Worm (Caenorhabditis elegans) whole organism, mixed stage, embryonic: ENCODE data around the gene Y57G11A.4.

ENCODE experiments used
- bed-3 ChIP-seq: fragments of 200-800 bp; sonication (Bioruptor generic); optimal IDR thresholded peaks from 3 replicates; lab custom pipeline; 2018; ENCODE audit warnings: mild to moderate bottlenecking, missing genetic modification characterization, moderate library complexity, missing compliant biosample characterization
- blmp-1 ChIP-seq: fragments of 150-350 bp; optimal IDR thresholded peaks from 2 replicates; lab custom pipeline; 2014; ENCODE audit warnings: missing biosample characterization, missing genetic modification characterization
- ceh-39 ChIP-seq: fragments of 150-350 bp; optimal IDR thresholded peaks from 2 replicates; lab custom pipeline; 2014; ENCODE audit warnings: missing biosample characterization, missing genetic modification characterization
- ceh-43 ChIP-seq: fragments of 200-800 bp; sonication (Bioruptor generic); optimal IDR thresholded peaks from 2 replicates; lab custom pipeline; 2018; ENCODE audit warnings: mild to moderate bottlenecking, missing genetic modification characterization, moderate library complexity, missing compliant biosample characterization
- ceh-83 ChIP-seq: fragments of 200-800 bp; sonication (Bioruptor generic); optimal IDR thresholded peaks from 2 replicates; lab custom pipeline; 2018; ENCODE audit warnings: mild to moderate bottlenecking, missing genetic modification characterization, missing compliant biosample characterization
- ces-1 ChIP-seq: fragments of 150-350 bp; optimal IDR thresholded peaks from 2 replicates; lab custom pipeline; 2014; ENCODE audit warnings: missing biosample characterization, missing genetic modification reagents, missing genetic modification characterization
- cnd-1 ChIP-seq: fragments of 200-800 bp; sonication (Bioruptor generic); optimal IDR thresholded peaks from 2 replicates; lab custom pipeline; 2018; ENCODE audit warnings: mild to moderate bottlenecking, missing genetic modification characterization, missing compliant biosample characterization
- drap-1 ChIP-seq: fragments of 200-800 bp; sonication (Bioruptor generic); optimal IDR thresholded peaks from 3 replicates; lab custom pipeline; 2018; ENCODE audit warnings: mild to moderate bottlenecking, missing genetic modification characterization, missing compliant biosample characterization
- elt-1 ChIP-seq: sonication (generic microtip); optimal IDR thresholded peaks from 2 replicates; lab custom pipeline; 2017; ENCODE audit warnings: missing genetic modification characterization, mild to moderate bottlenecking, missing compliant biosample characterization, antibody characterized with exemption, moderate library complexity, borderline replicate concordance; ENCODE audit not compliant: insufficient read depth
- elt-3 ChIP-seq: fragments of 150-350 bp; optimal IDR thresholded peaks from 2 replicates; lab custom pipeline; 2014; ENCODE audit warnings: missing biosample characterization, missing genetic modification characterization
- flh-1 ChIP-seq: fragments of 200-800 bp; sonication (Bioruptor generic); optimal IDR thresholded peaks from 2 replicates; lab custom pipeline; 2018; ENCODE audit warnings: mild to moderate bottlenecking, missing genetic modification characterization, moderate library complexity, missing compliant biosample characterization
- ham-2 ChIP-seq: fragments of 200-800 bp; sonication (Bioruptor generic); optimal IDR thresholded peaks from 2 replicates; lab custom pipeline; 2018; ENCODE audit warnings: mild to moderate bottlenecking, missing genetic modification characterization, missing compliant biosample characterization
- hlh-1 ChIP-seq: fragments of 150-350 bp; optimal IDR thresholded peaks from 2 replicates; lab custom pipeline; 2014; ENCODE audit warnings: missing biosample characterization, missing genetic modification reagents, missing genetic modification characterization
- lin-32 ChIP-seq: fragments of 200-800 bp; sonication (Bioruptor generic); optimal IDR thresholded peaks from 2 replicates; lab custom pipeline; 2018; ENCODE audit warnings: mild to moderate bottlenecking, missing genetic modification characterization, missing compliant biosample characterization
- lsy-2 ChIP-seq: fragments of 150-350 bp; optimal IDR thresholded peaks from 2 replicates; lab custom pipeline; 2014; ENCODE audit warnings: missing biosample characterization, missing genetic modification characterization
- mab-5 ChIP-seq: fragments of 150-350 bp; optimal IDR thresholded peaks from 2 replicates; lab custom pipeline; 2014; ENCODE audit warnings: missing biosample characterization, missing genetic modification characterization
- mep-1 ChIP-seq: fragments of 150-350 bp; optimal IDR thresholded peaks from 2 replicates; lab custom pipeline; 2017; ENCODE audit warnings: missing biosample characterization, missing genetic modification reagents, missing genetic modification characterization, inconsistent platforms
- mls-2 ChIP-seq: sonication (generic microtip); optimal IDR thresholded peaks from 2 replicates; lab custom pipeline; 2016; ENCODE audit warnings: mild to moderate bottlenecking, missing genetic modification characterization, moderate library complexity, missing compliant biosample characterization
- nhr-12 ChIP-seq: fragments of 150-350 bp; optimal IDR thresholded peaks from 2 replicates; lab custom pipeline; 2014; ENCODE audit warnings: missing biosample characterization, missing genetic modification characterization
- nhr-2 ChIP-seq: fragments of 150-350 bp; optimal IDR thresholded peaks from 2 replicates; lab custom pipeline; 2014; ENCODE audit warnings: missing biosample characterization, missing genetic modification characterization
- nhr-237 ChIP-seq: fragments of 150-350 bp; optimal IDR thresholded peaks from 2 replicates; lab custom pipeline; 2014; ENCODE audit warnings: missing biosample characterization, missing genetic modification characterization
- nhr-28 ChIP-seq: fragments of 150-350 bp; optimal IDR thresholded peaks from 2 replicates; lab custom pipeline; 2014; ENCODE audit warnings: missing biosample characterization, missing genetic modification characterization
- nhr-76 ChIP-seq: sonication (generic microtip); optimal IDR thresholded peaks from 2 replicates; lab custom pipeline; 2017; ENCODE audit warnings: missing biosample characterization, missing genetic modification characterization
- pha-4 ChIP-seq: fragments of 150-350 bp; optimal IDR thresholded peaks from 2 replicates; lab custom pipeline; 2018; ENCODE audit warnings: missing biosample characterization, missing genetic modification reagents, missing genetic modification characterization
- sem-2 ChIP-seq: fragments of 200-800 bp; sonication (Bioruptor generic); optimal IDR thresholded peaks from 2 replicates; lab custom pipeline; 2018; ENCODE audit warnings: mild to moderate bottlenecking, missing genetic modification characterization, missing compliant biosample characterization
- snpc-4 ChIP-seq: fragments of 150-350 bp; optimal IDR thresholded peaks from 2 replicates; lab custom pipeline; 2014; ENCODE audit warnings: missing biosample characterization, missing genetic modification characterization
- sptf-1 ChIP-seq: sonication (generic microtip); optimal IDR thresholded peaks from 2 replicates; lab custom pipeline; 2017; ENCODE audit warnings: mild to moderate bottlenecking, missing genetic modification characterization, moderate library complexity, missing compliant biosample characterization
- tbx-8 ChIP-seq: fragments of 200-800 bp; sonication (Bioruptor generic); optimal IDR thresholded peaks from 2 replicates; lab custom pipeline; 2018; ENCODE audit warnings: mild to moderate bottlenecking, missing genetic modification characterization, moderate library complexity, missing compliant biosample characterization
- unc-120 ChIP-seq: sonication (generic microtip); optimal IDR thresholded peaks from 2 replicates; lab custom pipeline; 2017; ENCODE audit warnings: missing genetic modification characterization, missing compliant biosample characterization; ENCODE audit not compliant: poor library complexity, severe bottlenecking
- unc-39 ChIP-seq: fragments of 150-350 bp; optimal IDR thresholded peaks from 2 replicates; lab custom pipeline; 2014; ENCODE audit warnings: missing biosample characterization, missing genetic modification characterization
- unc-62 ChIP-seq: fragments of 150-350 bp; optimal IDR thresholded peaks from 2 replicates; lab custom pipeline; 2014; ENCODE audit warnings: missing biosample characterization, missing genetic modification reagents, missing genetic modification characterization
- zip-8 ChIP-seq: fragments of 150-350 bp; optimal IDR thresholded peaks from 2 replicates; lab custom pipeline; 2014; ENCODE audit warnings: missing biosample characterization, missing genetic modification characterization
- ztf-11 ChIP-seq: fragments of 150-350 bp; optimal IDR thresholded peaks from 2 replicates; lab custom pipeline; 2014; ENCODE audit warnings: missing biosample characterization, missing genetic modification characterization

Gene Y57G11A.4

ce11 chrIV:14469013-14469412, 13.1 kb upstream of the Y57G11A.4 start:
- no peak for TF ChIP-seq unc-62
- TF ChIP-seq ceh-83 = no peak
- TF ChIP-seq hlh-1 (tag; lab: Kevin White, UChicago) = no peak
- TF ChIP-seq unc-39 (tag; lab: Kevin White, UChicago) = no peak
- no peak for TF ChIP-seq nhr-12 (tag; lab: Kevin White, UChicago)
- TF ChIP-seq zip-8 = no peak
- TF ChIP-seq ztf-11 (tag; lab: Kevin White, UChicago) = no peak
- no peak for TF ChIP-seq unc-120 (tag; lab: Kevin White, UChicago)
- TF ChIP-seq bed-3 (GFP tag; lab: Kevin White, UChicago) = no peak
- no peak for TF ChIP-seq elt-1 (tag; lab: Kevin White, UChicago)
- TF ChIP-seq mep-1 (tag; lab: Kevin White, UChicago) = no peak

- TF ChIP-seq snpc-4 = no peak
Observed at ce11 chrIV:14483427-14483826, 1.3 kb downstream of the Y57G11A.4 start.

- TF ChIP-seq ham-2 = no peak
- no peak for TF ChIP-seq lsy-2 (tag; lab: Kevin White, UChicago)
- no peak for TF ChIP-seq tbx-8 (GFP tag; lab: Kevin White, UChicago)
- no peak for TF ChIP-seq flh-1 (GFP tag; lab: Kevin White, UChicago)
- TF ChIP-seq elt-1 (tag; lab: Kevin White, UChicago) = no peak
- TF ChIP-seq elt-3 (tag; lab: Kevin White, UChicago) = no peak
- no peak for TF ChIP-seq blmp-1 (tag; lab: Kevin White, UChicago)
- no peak for TF ChIP-seq nhr-2 (tag; lab: Kevin White, UChicago)
- TF ChIP-seq ceh-83 = no peak
- no peak for TF ChIP-seq unc-120 (tag; lab: Kevin White, UChicago)
- no peak for TF ChIP-seq ces-1 (GFP tag; lab: Kevin White, UChicago)
- TF ChIP-seq mls-2 = no peak
- no peak for TF ChIP-seq pha-4 (tag; lab: Kevin White, UChicago)
- no peak for TF ChIP-seq sptf-1 (tag; lab: Kevin White, UChicago)
- no peak for TF ChIP-seq ztf-11 (tag; lab: Kevin White, UChicago)
Observed at ce11 chrIV:14491135-14491534, 9.1 kb downstream of the Y57G11A.4 start.

ce11 chrIV:14495474-14495873, 13.4 kb downstream of the Y57G11A.4 start:
- no peak for TF ChIP-seq cnd-1 (tag; lab: Kevin White, UChicago)
- no peak for TF ChIP-seq ceh-83
- TF ChIP-seq drap-1 = no peak
- no peak for TF ChIP-seq mab-5 (tag; lab: Kevin White, UChicago)
- TF ChIP-seq lin-32 (GFP tag; lab: Kevin White, UChicago) = no peak
- no peak for TF ChIP-seq ztf-11 (tag; lab: Kevin White, UChicago)
- TF ChIP-seq nhr-76 = no peak
- TF ChIP-seq sptf-1 (tag; lab: Kevin White, UChicago) = no peak
- no peak for TF ChIP-seq elt-3 (tag; lab: Kevin White, UChicago)
- TF ChIP-seq ham-2 = no peak
- no peak for TF ChIP-seq pha-4 (tag; lab: Kevin White, UChicago)
- no peak for TF ChIP-seq elt-1 (tag; lab: Kevin White, UChicago)
- TF ChIP-seq ceh-39 (tag; lab: Kevin White, UChicago) = no peak
- TF ChIP-seq lsy-2 (tag; lab: Kevin White, UChicago) = no peak
- no peak for TF ChIP-seq zip-8
- TF ChIP-seq nhr-28 (tag; lab: Kevin White, UChicago) = no peak
- no peak for TF ChIP-seq hlh-1 (tag; lab: Kevin White, UChicago)

- TF ChIP-seq sem-2 (GFP tag; lab: Kevin White, UChicago) = no peak
- TF ChIP-seq unc-39 (tag; lab: Kevin White, UChicago) = no peak
- peak; percentile 23 for TF ChIP-seq pha-4 (tag; lab: Kevin White, UChicago)
- TF ChIP-seq elt-3 (tag; lab: Kevin White, UChicago) = no peak
- no peak for TF ChIP-seq bed-3 (GFP tag; lab: Kevin White, UChicago)
- no peak for TF ChIP-seq cnd-1 (tag; lab: Kevin White, UChicago)
- TF ChIP-seq lin-32 (GFP tag; lab: Kevin White, UChicago) = no peak
- no peak for TF ChIP-seq tbx-8 (GFP tag; lab: Kevin White, UChicago)
- TF ChIP-seq mep-1 (tag; lab: Kevin White, UChicago) = no peak
- peak; percentile 29 for TF ChIP-seq ces-1 (GFP tag; lab: Kevin White, UChicago)
- TF ChIP-seq blmp-1 (tag; lab: Kevin White, UChicago) = peak; percentile 36
- no peak for TF ChIP-seq ceh-43 (GFP tag; lab: Kevin White, UChicago)
- TF ChIP-seq unc-62 = no peak
- no peak for TF ChIP-seq nhr-237
- TF ChIP-seq nhr-12 (tag; lab: Kevin White, UChicago) = no peak
- TF ChIP-seq unc-120 (tag; lab: Kevin White, UChicago) = peak; percentile 17
- peak; percentile 45 for TF ChIP-seq mls-2
- TF ChIP-seq ham-2 = peak; percentile 96
- TF ChIP-seq lsy-2 (tag; lab: Kevin White, UChicago) = no peak
- TF ChIP-seq sptf-1 (tag; lab: Kevin White, UChicago) = peak; percentile 43
- TF ChIP-seq drap-1 = no peak
- TF ChIP-seq snpc-4 = no peak
Observed at ce11 chrIV:14496494-14496893, 14.4 kb downstream of the Y57G11A.4 start.
